Fruit fly (Drosophila melanogaster) whole organism, embryonic: ENCODE data around the gene mthl2.
A peak's percentile ranks its signal among the peaks of the same experiment; 100 is the strongest.

Experiments
- BEAF-32 ChIP-seq: fragments of 200-800 bp; sonication (Bioruptor generic); optimal IDR thresholded peaks from 3 replicates; lab custom pipeline; 2017; ENCODE audit warnings: missing biosample characterization, missing genetic modification characterization, mild to moderate bottlenecking, moderate library complexity, missing genetic modification reagents
- CG1233 ChIP-seq: fragments of 200-800 bp; sonication (Bioruptor generic); optimal IDR thresholded peaks from 4 replicates; lab custom pipeline; 2018; ENCODE audit warnings: missing biosample characterization, mild to moderate bottlenecking, missing genetic modification characterization
- CG13123 ChIP-seq: fragments of 200-800 bp; sonication (Bioruptor generic); optimal IDR thresholded peaks from 2 replicates; lab custom pipeline; 2016; ENCODE audit warnings: missing biosample characterization, missing genetic modification characterization
- CG15696 ChIP-seq: fragments of 200-800 bp; sonication (Bioruptor generic); optimal IDR thresholded peaks from 2 replicates; lab custom pipeline; 2019; ENCODE audit warnings: missing biosample characterization, mild to moderate bottlenecking, missing genetic modification characterization, moderate library complexity
- CG17802 ChIP-seq: fragments of 200-800 bp; sonication (Bioruptor generic); optimal IDR thresholded peaks from 2 replicates; lab custom pipeline; 2018; ENCODE audit warnings: missing biosample characterization, mild to moderate bottlenecking, missing genetic modification characterization, moderate library complexity
- CG1832 ChIP-seq: fragments of 200-800 bp; sonication (Bioruptor generic); optimal IDR thresholded peaks from 2 replicates; lab custom pipeline; 2017; ENCODE audit warnings: missing biosample characterization, mild to moderate bottlenecking, missing genetic modification characterization, inconsistent platforms
- CG2199 ChIP-seq: fragments of 200-800 bp; sonication (Bioruptor generic); IDR thresholded peaks from 3 replicates; pipeline ENCODE4 v1.3.6; 2022; ENCODE audit warnings: missing biosample characterization, missing genetic modification characterization
- CG3065 ChIP-seq: fragments of 200-800 bp; sonication (Bioruptor generic); optimal IDR thresholded peaks from 2 replicates; lab custom pipeline; 2016; ENCODE audit warnings: missing biosample characterization, missing genetic modification characterization
- CG31365 ChIP-seq: fragments of 200-800 bp; sonication (Bioruptor generic); optimal IDR thresholded peaks from 2 replicates; lab custom pipeline; 2018; ENCODE audit warnings: missing biosample characterization, mild to moderate bottlenecking, missing genetic modification characterization
- CG33557 ChIP-seq: fragments of 200-800 bp; sonication (Bioruptor generic); optimal IDR thresholded peaks from 2 replicates; lab custom pipeline; 2019; ENCODE audit warnings: missing biosample characterization, mild to moderate bottlenecking, missing genetic modification characterization, moderate library complexity
- CG3838 ChIP-seq: fragments of 200-800 bp; sonication (Bioruptor generic); optimal IDR thresholded peaks from 3 replicates; lab custom pipeline; 2016; ENCODE audit warnings: missing biosample characterization, missing genetic modification characterization
- CG4328 ChIP-seq: fragments of 200-800 bp; sonication (Bioruptor generic); optimal IDR thresholded peaks from 3 replicates; lab custom pipeline; 2017; ENCODE audit warnings: missing biosample characterization, missing genetic modification reagents, missing genetic modification characterization
- CG4617 ChIP-seq: fragments of 200-800 bp; sonication (Bioruptor generic); optimal IDR thresholded peaks from 3 replicates; lab custom pipeline; 2016; ENCODE audit warnings: missing biosample characterization, missing genetic modification characterization, borderline replicate concordance
- CG4707 ChIP-seq: fragments of 200-800 bp; sonication (Bioruptor generic); optimal IDR thresholded peaks from 2 replicates; lab custom pipeline; 2018; ENCODE audit warnings: missing biosample characterization, mild to moderate bottlenecking, missing genetic modification characterization, moderate library complexity
- CG6683 ChIP-seq: fragments of 200-800 bp; sonication (Bioruptor generic); optimal IDR thresholded peaks from 2 replicates; lab custom pipeline; 2017; ENCODE audit warnings: missing biosample characterization, mild to moderate bottlenecking, missing genetic modification characterization, missing genetic modification reagents
- CG7745 ChIP-seq: fragments of 200-800 bp; sonication (Bioruptor generic); optimal IDR thresholded peaks from 2 replicates; lab custom pipeline; 2018; ENCODE audit warnings: missing biosample characterization, mild to moderate bottlenecking, missing genetic modification characterization, moderate library complexity
- CG9727 ChIP-seq: fragments of 200-800 bp; sonication (Bioruptor generic); optimal IDR thresholded peaks from 3 replicates; lab custom pipeline; 2017; ENCODE audit warnings: missing biosample characterization, mild to moderate bottlenecking, missing genetic modification characterization
- CG9932 ChIP-seq: fragments of 200-800 bp; sonication (Bioruptor generic); IDR thresholded peaks from 2 replicates; pipeline ENCODE4 v1.3.6; 2022; ENCODE audit warnings: missing biosample characterization, missing genetic modification characterization
- Fer2 ChIP-seq: fragments of 200-800 bp; sonication (Bioruptor generic); optimal IDR thresholded peaks from 2 replicates; lab custom pipeline; 2018; ENCODE audit warnings: missing biosample characterization, mild to moderate bottlenecking, missing genetic modification characterization, moderate library complexity
- Gug ChIP-seq: fragments of 200-800 bp; sonication (Bioruptor generic); IDR thresholded peaks from 4 replicates; pipeline ENCODE4 v1.3.6; 2022; ENCODE audit warnings: missing biosample characterization, missing genetic modification characterization
- Hand ChIP-seq: fragments of 200-800 bp; sonication (Bioruptor generic); optimal IDR thresholded peaks from 2 replicates; lab custom pipeline; 2017; ENCODE audit warnings: mild to moderate bottlenecking, missing biosample characterization, missing genetic modification reagents, missing genetic modification characterization
- Meics ChIP-seq: fragments of 200-800 bp; sonication (Bioruptor generic); optimal IDR thresholded peaks from 2 replicates; lab custom pipeline; 2017; ENCODE audit warnings: missing biosample characterization, mild to moderate bottlenecking, missing genetic modification characterization
- Mes4 ChIP-seq: fragments of 200-800 bp; sonication (Bioruptor generic); optimal IDR thresholded peaks from 2 replicates; lab custom pipeline; 2016; ENCODE audit warnings: missing biosample characterization, missing genetic modification characterization
- NC2α ChIP-seq: fragments of 200-800 bp; sonication (Bioruptor generic); optimal IDR thresholded peaks from 2 replicates; lab custom pipeline; 2016; ENCODE audit warnings: missing biosample characterization, missing genetic modification characterization
- Poxn ChIP-seq: fragments of 200-800 bp; sonication (Bioruptor generic); IDR thresholded peaks from 2 replicates; pipeline ENCODE4 v1.3.6; 2022; ENCODE audit warnings: missing biosample characterization, missing genetic modification characterization
- Spps ChIP-seq: fragments of 200-800 bp; sonication (Bioruptor generic); optimal IDR thresholded peaks from 2 replicates; lab custom pipeline; 2018; ENCODE audit warnings: missing biosample characterization, mild to moderate bottlenecking, missing genetic modification characterization
- aop ChIP-seq: fragments of 200-800 bp; sonication (Bioruptor generic); IDR thresholded peaks from 2 replicates; pipeline ENCODE4 v1.3.6; 2022; ENCODE audit warnings: missing biosample characterization, missing genetic modification characterization
- ato ChIP-seq: fragments of 200-800 bp; sonication (Bioruptor generic); IDR thresholded peaks from 2 replicates; pipeline ENCODE4 v1.3.6; 2022; ENCODE audit warnings: missing biosample characterization, missing genetic modification characterization; ENCODE audit not compliant: partially characterized antibody
- bbx ChIP-seq: fragments of 200-800 bp; sonication (Bioruptor generic); IDR thresholded peaks from 2 replicates; pipeline ENCODE4 v1.3.6; 2022; ENCODE audit warnings: missing biosample characterization, missing genetic modification characterization; ENCODE audit not compliant: partially characterized antibody
- dati ChIP-seq: fragments of 200-800 bp; sonication (Bioruptor generic); IDR thresholded peaks from 2 replicates; pipeline ENCODE4 v1.3.6; 2022; ENCODE audit warnings: missing biosample characterization, missing genetic modification characterization
- en ChIP-seq: fragments of 200-800 bp; sonication (Bioruptor generic); optimal IDR thresholded peaks from 2 replicates; lab custom pipeline; 2016; ENCODE audit warnings: missing biosample characterization, missing genetic modification characterization
- gt ChIP-seq: fragments of 200-800 bp; sonication (Bioruptor generic); IDR thresholded peaks from 2 replicates; pipeline ENCODE4 v1.3.6; 2022; ENCODE audit warnings: missing biosample characterization, missing genetic modification characterization
- her ChIP-seq: fragments of 200-800 bp; sonication (Bioruptor generic); optimal IDR thresholded peaks from 2 replicates; lab custom pipeline; 2016; ENCODE audit warnings: missing biosample characterization, missing genetic modification characterization
- hkb ChIP-seq, 2 experiments: fragments of 200-800 bp in 1 of 2; fragments of >200 bp in 1 of 2; sonication (Bioruptor generic) in 1 of 2; IDR thresholded peaks in 1 of 2; optimal IDR thresholded peaks in 1 of 2; 2 replicates each; pipeline versions ENCODE4 v1.3.6 to Lab custom; 2017 to 2022; ENCODE audit warnings: missing biosample characterization in 1 of 2, missing genetic modification characterization in 1 of 2
- insv ChIP-seq, 2 experiments: fragments of 200-800 bp; sonication (Bioruptor generic); optimal IDR thresholded peaks; 3 replicates each; lab custom pipeline; 2016 to 2018; ENCODE audit warnings: missing biosample characterization in 2 of 2, missing genetic modification characterization in 2 of 2
- kah ChIP-seq: fragments of 200-800 bp; sonication (Bioruptor generic); optimal IDR thresholded peaks from 2 replicates; lab custom pipeline; 2018; ENCODE audit warnings: missing biosample characterization, mild to moderate bottlenecking, missing genetic modification characterization
- kni ChIP-seq: fragments of 200-800 bp; sonication (Bioruptor generic); optimal IDR thresholded peaks from 3 replicates; lab custom pipeline; 2017; ENCODE audit warnings: mild to moderate bottlenecking, missing biosample characterization, missing genetic modification reagents, missing genetic modification characterization
- lilli ChIP-seq: fragments of 200-800 bp; sonication (Bioruptor generic); optimal IDR thresholded peaks from 3 replicates; lab custom pipeline; 2016; ENCODE audit warnings: missing biosample characterization, missing genetic modification characterization
- mld ChIP-seq: fragments of 200-800 bp; sonication (Bioruptor generic); IDR thresholded peaks from 3 replicates; pipeline ENCODE4 v1.3.6; 2022; ENCODE audit warnings: missing biosample characterization, missing genetic modification characterization; ENCODE audit not compliant: partially characterized antibody
- p53 ChIP-seq: fragments of 200-800 bp; sonication (Bioruptor generic); optimal IDR thresholded peaks from 2 replicates; lab custom pipeline; 2016; ENCODE audit warnings: missing biosample characterization, missing genetic modification characterization
- peb ChIP-seq: fragments of 200-800 bp; sonication (Bioruptor generic); IDR thresholded peaks from 2 replicates; pipeline ENCODE4 v1.3.6; 2022; ENCODE audit warnings: missing biosample characterization, missing genetic modification characterization
- phol ChIP-seq: fragments of 200-800 bp; sonication (Bioruptor generic); optimal IDR thresholded peaks from 3 replicates; lab custom pipeline; 2018; ENCODE audit warnings: missing biosample characterization, mild to moderate bottlenecking, missing genetic modification characterization, moderate library complexity
- prd ChIP-seq, 3 experiments: fragments of >200 bp in 2 of 3; fragments of 200-800 bp in 1 of 3; sonication (Bioruptor generic) in 1 of 3; optimal IDR thresholded peaks in 2 of 3; IDR thresholded peaks in 1 of 3; 2 replicates in 2 of 3; 3 replicates in 1 of 3; pipeline versions ENCODE4 v1.3.6 to Lab custom; 2017 to 2022; ENCODE audit warnings: missing biosample characterization in 1 of 3, missing genetic modification characterization in 1 of 3
- sqz ChIP-seq: fragments of 200-800 bp; sonication (Bioruptor generic); optimal IDR thresholded peaks from 3 replicates; lab custom pipeline; 2018; ENCODE audit warnings: missing biosample characterization, mild to moderate bottlenecking, missing genetic modification characterization
- sr ChIP-seq: fragments of 200-800 bp; sonication (Bioruptor generic); IDR thresholded peaks from 3 replicates; pipeline ENCODE4 v1.3.6; 2022; ENCODE audit warnings: missing biosample characterization, missing genetic modification characterization
- twi ChIP-seq: fragments of 200-800 bp; optimal IDR thresholded peaks from 2 replicates; lab custom pipeline; 2019; ENCODE audit warnings: missing biosample characterization, mild to moderate bottlenecking, missing genetic modification characterization, moderate library complexity
- z ChIP-seq: fragments of 200-800 bp; sonication (Bioruptor generic); IDR thresholded peaks from 3 replicates; pipeline ENCODE4 v1.3.6; 2022; ENCODE audit warnings: missing biosample characterization, missing genetic modification characterization
- zen2 ChIP-seq: fragments of 200-800 bp; sonication (Bioruptor generic); IDR thresholded peaks from 3 replicates; pipeline ENCODE4 v1.3.6; 2022; ENCODE audit warnings: missing biosample characterization, missing genetic modification characterization; ENCODE audit not compliant: partially characterized antibody

The mthl2 gene

dm6 chr3L:5611732-5612250 lies 7.2 kb downstream of the mthl2 start (continued):
- TF ChIP-seq twi (tag; lab: Kevin White, UChicago) (peak; percentile 83), aop (GFP tag; lab: Robert Waterston, UW) (no peak), z (GFP tag; lab: Robert Waterston, UW) (0 out of 3 replicates have a peak, but pooled peaks have one; percentile 20), CG4328 (GFP tag; lab: Kevin White, UChicago) (peak; percentile 55), sr (GFP tag; lab: Robert Waterston, UW) (0 out of 3 replicates have a peak, but pooled peaks have one; percentile 26), en (GFP tag; lab: Kevin White, UChicago) (peak; percentile 33), Gug (GFP tag; lab: Robert Waterston, UW) (no peak), p53 (GFP tag; lab: Kevin White, UChicago) (no peak), CG4707 (peak; percentile 73), CG4617 (peak; percentile 28), Fer2 (tag; lab: Kevin White, UChicago) (peak; percentile 41), insv (GFP tag; optimal IDR thresholded peaks at IDR 0.05; lab: Kevin White, UChicago) (no peak), CG9932 (0 out of 2 replicates have a peak, but pooled peaks have one; percentile 7), Mes4 (GFP tag; lab: Kevin White, UChicago) (peak; percentile 51), ato (GFP tag; lab: Robert Waterston, UW) (no peak), gt (GFP tag; lab: Robert Waterston, UW) (peak; percentile 36; the same call in 1 of the 2 replicates), lilli (GFP tag; lab: Kevin White, UChicago) (peak; percentile 72), CG15696 (tag; lab: Kevin White, UChicago) (peak; percentile 33), prd (optimal IDR thresholded peaks at IDR 0.05; lab: Kevin White, UChicago) (no peak), prd (GFP tag; IDR thresholded peaks at IDR 0.05; lab: Robert Waterston, UW) (peak; percentile 76), CG3838 (peak; percentile 48), peb (GFP tag; lab: Robert Waterston, UW) (peak; percentile 49; the same call in 1 of the 2 replicates), Poxn (GFP tag; lab: Robert Waterston, UW) (no peak), kni (GFP tag; lab: Kevin White, UChicago) (peak; percentile 92), CG33557 (GFP tag; lab: Kevin White, UChicago) (peak; percentile 90), CG7745 (tag; lab: Kevin White, UChicago) (peak; percentile 71), CG3065 (GFP tag; lab: Kevin White, UChicago) (peak; percentile 46), CG9727 (GFP tag; lab: Kevin White, UChicago) (peak; percentile 72), bbx (GFP tag; lab: Robert Waterston, UW) (no peak), BEAF-32 (no peak), CG31365 (tag; lab: Kevin White, UChicago) (peak; percentile 32), CG2199 (GFP tag; lab: Robert Waterston, UW) (no peak), CG1233 (GFP tag; lab: Kevin White, UChicago) (peak; percentile 76), zen2 (GFP tag; lab: Robert Waterston, UW) (no peak), phol (peak; percentile 90), kah (GFP tag; lab: Kevin White, UChicago) (peak; percentile 63), hkb (optimal IDR thresholded peaks at IDR 0.05; lab: Kevin White, UChicago) (no peak), hkb (GFP tag; IDR thresholded peaks at IDR 0.05; lab: Robert Waterston, UW) (peak; percentile 88), NC2α (GFP tag; lab: Kevin White, UChicago) (peak; percentile 17), sqz (GFP tag; lab: Kevin White, UChicago) (peak; percentile 79), mld (no peak), dati (GFP tag; lab: Robert Waterston, UW) (no peak), her (no peak), Meics (GFP tag; lab: Kevin White, UChicago) (peak; percentile 60), CG6683 (GFP tag; lab: Kevin White, UChicago) (no peak), CG17802 (tag; lab: Kevin White, UChicago) (peak; percentile 45), Hand (GFP tag; lab: Kevin White, UChicago) (no peak), CG1832 (GFP tag; lab: Kevin White, UChicago) (peak; percentile 22), Spps (tag; lab: Kevin White, UChicago) (peak; percentile 92), CG13123 (GFP tag; lab: Kevin White, UChicago) (peak; percentile 31)
